Worm (Caenorhabditis elegans) whole organism, mixed stage, embryonic: ENCODE measurements around the gene F49E11.2.
A peak's percentile ranks its signal among the peaks of the same experiment; 100 is the strongest.

Experiments used
- M03D4.4 ChIP-seq: sonication (generic microtip); optimal IDR thresholded peaks from 2 replicates; lab custom pipeline; 2017; ENCODE audit warnings: mild to moderate bottlenecking, missing genetic modification characterization, missing compliant biosample characterization
- bed-3 ChIP-seq: fragments of 200-800 bp; sonication (Bioruptor generic); optimal IDR thresholded peaks from 3 replicates; lab custom pipeline; 2018; ENCODE audit warnings: mild to moderate bottlenecking, missing genetic modification characterization, moderate library complexity, missing compliant biosample characterization
- blmp-1 ChIP-seq: fragments of 150-350 bp; optimal IDR thresholded peaks from 2 replicates; lab custom pipeline; 2014; ENCODE audit warnings: missing biosample characterization, missing genetic modification characterization
- ceh-39 ChIP-seq: fragments of 150-350 bp; optimal IDR thresholded peaks from 2 replicates; lab custom pipeline; 2014; ENCODE audit warnings: missing biosample characterization, missing genetic modification characterization
- ceh-43 ChIP-seq: fragments of 200-800 bp; sonication (Bioruptor generic); optimal IDR thresholded peaks from 2 replicates; lab custom pipeline; 2018; ENCODE audit warnings: mild to moderate bottlenecking, missing genetic modification characterization, moderate library complexity, missing compliant biosample characterization
- ceh-83 ChIP-seq: fragments of 200-800 bp; sonication (Bioruptor generic); optimal IDR thresholded peaks from 2 replicates; lab custom pipeline; 2018; ENCODE audit warnings: mild to moderate bottlenecking, missing genetic modification characterization, missing compliant biosample characterization
- ces-1 ChIP-seq: fragments of 150-350 bp; optimal IDR thresholded peaks from 2 replicates; lab custom pipeline; 2014; ENCODE audit warnings: missing biosample characterization, missing genetic modification reagents, missing genetic modification characterization
- cnd-1 ChIP-seq: fragments of 200-800 bp; sonication (Bioruptor generic); optimal IDR thresholded peaks from 2 replicates; lab custom pipeline; 2018; ENCODE audit warnings: mild to moderate bottlenecking, missing genetic modification characterization, missing compliant biosample characterization
- drap-1 ChIP-seq: fragments of 200-800 bp; sonication (Bioruptor generic); optimal IDR thresholded peaks from 3 replicates; lab custom pipeline; 2018; ENCODE audit warnings: mild to moderate bottlenecking, missing genetic modification characterization, missing compliant biosample characterization
- elt-1 ChIP-seq: sonication (generic microtip); optimal IDR thresholded peaks from 2 replicates; lab custom pipeline; 2017; ENCODE audit warnings: missing genetic modification characterization, mild to moderate bottlenecking, missing compliant biosample characterization, antibody characterized with exemption, moderate library complexity, borderline replicate concordance; ENCODE audit not compliant: insufficient read depth
- elt-3 ChIP-seq: fragments of 150-350 bp; optimal IDR thresholded peaks from 2 replicates; lab custom pipeline; 2014; ENCODE audit warnings: missing biosample characterization, missing genetic modification characterization
- flh-1 ChIP-seq: fragments of 200-800 bp; sonication (Bioruptor generic); optimal IDR thresholded peaks from 2 replicates; lab custom pipeline; 2018; ENCODE audit warnings: mild to moderate bottlenecking, missing genetic modification characterization, moderate library complexity, missing compliant biosample characterization
- ham-2 ChIP-seq: fragments of 200-800 bp; sonication (Bioruptor generic); optimal IDR thresholded peaks from 2 replicates; lab custom pipeline; 2018; ENCODE audit warnings: mild to moderate bottlenecking, missing genetic modification characterization, missing compliant biosample characterization
- hlh-1 ChIP-seq: fragments of 150-350 bp; optimal IDR thresholded peaks from 2 replicates; lab custom pipeline; 2014; ENCODE audit warnings: missing biosample characterization, missing genetic modification reagents, missing genetic modification characterization
- lin-13 ChIP-seq: fragments of 150-350 bp; optimal IDR thresholded peaks from 2 replicates; lab custom pipeline; 2014; ENCODE audit warnings: missing biosample characterization, missing genetic modification characterization
- lin-32 ChIP-seq: fragments of 200-800 bp; sonication (Bioruptor generic); optimal IDR thresholded peaks from 2 replicates; lab custom pipeline; 2018; ENCODE audit warnings: mild to moderate bottlenecking, missing genetic modification characterization, missing compliant biosample characterization
- lsy-2 ChIP-seq: fragments of 150-350 bp; optimal IDR thresholded peaks from 2 replicates; lab custom pipeline; 2014; ENCODE audit warnings: missing biosample characterization, missing genetic modification characterization
- mab-5 ChIP-seq: fragments of 150-350 bp; optimal IDR thresholded peaks from 2 replicates; lab custom pipeline; 2014; ENCODE audit warnings: missing biosample characterization, missing genetic modification characterization
- mep-1 ChIP-seq: fragments of 150-350 bp; optimal IDR thresholded peaks from 2 replicates; lab custom pipeline; 2017; ENCODE audit warnings: missing biosample characterization, missing genetic modification reagents, missing genetic modification characterization, inconsistent platforms
- mls-2 ChIP-seq: sonication (generic microtip); optimal IDR thresholded peaks from 2 replicates; lab custom pipeline; 2016; ENCODE audit warnings: mild to moderate bottlenecking, missing genetic modification characterization, moderate library complexity, missing compliant biosample characterization
- nhr-12 ChIP-seq: fragments of 150-350 bp; optimal IDR thresholded peaks from 2 replicates; lab custom pipeline; 2014; ENCODE audit warnings: missing biosample characterization, missing genetic modification characterization
- nhr-2 ChIP-seq: fragments of 150-350 bp; optimal IDR thresholded peaks from 2 replicates; lab custom pipeline; 2014; ENCODE audit warnings: missing biosample characterization, missing genetic modification characterization
- nhr-237 ChIP-seq: fragments of 150-350 bp; optimal IDR thresholded peaks from 2 replicates; lab custom pipeline; 2014; ENCODE audit warnings: missing biosample characterization, missing genetic modification characterization
- nhr-28 ChIP-seq: fragments of 150-350 bp; optimal IDR thresholded peaks from 2 replicates; lab custom pipeline; 2014; ENCODE audit warnings: missing biosample characterization, missing genetic modification characterization
- nhr-76 ChIP-seq: sonication (generic microtip); optimal IDR thresholded peaks from 2 replicates; lab custom pipeline; 2017; ENCODE audit warnings: missing biosample characterization, missing genetic modification characterization
- pha-4 ChIP-seq: fragments of 150-350 bp; optimal IDR thresholded peaks from 2 replicates; lab custom pipeline; 2018; ENCODE audit warnings: missing biosample characterization, missing genetic modification reagents, missing genetic modification characterization
- sem-2 ChIP-seq: fragments of 200-800 bp; sonication (Bioruptor generic); optimal IDR thresholded peaks from 2 replicates; lab custom pipeline; 2018; ENCODE audit warnings: mild to moderate bottlenecking, missing genetic modification characterization, missing compliant biosample characterization
- snpc-4 ChIP-seq: fragments of 150-350 bp; optimal IDR thresholded peaks from 2 replicates; lab custom pipeline; 2014; ENCODE audit warnings: missing biosample characterization, missing genetic modification characterization
- sptf-1 ChIP-seq: sonication (generic microtip); optimal IDR thresholded peaks from 2 replicates; lab custom pipeline; 2017; ENCODE audit warnings: mild to moderate bottlenecking, missing genetic modification characterization, moderate library complexity, missing compliant biosample characterization
- tbx-8 ChIP-seq: fragments of 200-800 bp; sonication (Bioruptor generic); optimal IDR thresholded peaks from 2 replicates; lab custom pipeline; 2018; ENCODE audit warnings: mild to moderate bottlenecking, missing genetic modification characterization, moderate library complexity, missing compliant biosample characterization
- unc-120 ChIP-seq: sonication (generic microtip); optimal IDR thresholded peaks from 2 replicates; lab custom pipeline; 2017; ENCODE audit warnings: missing genetic modification characterization, missing compliant biosample characterization; ENCODE audit not compliant: poor library complexity, severe bottlenecking
- unc-39 ChIP-seq: fragments of 150-350 bp; optimal IDR thresholded peaks from 2 replicates; lab custom pipeline; 2014; ENCODE audit warnings: missing biosample characterization, missing genetic modification characterization
- unc-62 ChIP-seq: fragments of 150-350 bp; optimal IDR thresholded peaks from 2 replicates; lab custom pipeline; 2014; ENCODE audit warnings: missing biosample characterization, missing genetic modification reagents, missing genetic modification characterization
- zip-8 ChIP-seq: fragments of 150-350 bp; optimal IDR thresholded peaks from 2 replicates; lab custom pipeline; 2014; ENCODE audit warnings: missing biosample characterization, missing genetic modification characterization
- ztf-11 ChIP-seq: fragments of 150-350 bp; optimal IDR thresholded peaks from 2 replicates; lab custom pipeline; 2014; ENCODE audit warnings: missing biosample characterization, missing genetic modification characterization

Gene F49E11.2

ce11 chrIV:13033516-13033915, 5.3 kb downstream of the F49E11.2 start:
- TF ChIP-seq lin-32 (peak; percentile 12), hlh-1 (tag; lab: Kevin White, UChicago) (no peak)

- no peak for TF ChIP-seq sptf-1 (tag; lab: Kevin White, UChicago)
- no peak for TF ChIP-seq zip-8 (tag; lab: Kevin White, UChicago)
- TF ChIP-seq pha-4 = no peak
- no peak for TF ChIP-seq nhr-76
- no peak for TF ChIP-seq elt-1
- TF ChIP-seq ces-1 (GFP tag; lab: Kevin White, UChicago) = no peak
- TF ChIP-seq mls-2 (tag; lab: Kevin White, UChicago) = no peak
- no peak for TF ChIP-seq M03D4.4 (tag; lab: Kevin White, UChicago)
- no peak for TF ChIP-seq sem-2 (GFP tag; lab: Kevin White, UChicago)
- TF ChIP-seq lin-32 = no peak
- no peak for TF ChIP-seq ham-2 (GFP tag; lab: Kevin White, UChicago)
- no peak for TF ChIP-seq bed-3 (GFP tag; lab: Kevin White, UChicago)
- no peak for TF ChIP-seq drap-1
- no peak for TF ChIP-seq cnd-1 (tag; lab: Kevin White, UChicago)
- TF ChIP-seq ztf-11 = no peak
- TF ChIP-seq snpc-4 (tag; lab: Kevin White, UChicago) = no peak
- TF ChIP-seq nhr-28 (tag; lab: Kevin White, UChicago) = no peak
- no peak for TF ChIP-seq unc-62
Measured at ce11 chrIV:13032153-13032552, 6.6 kb downstream of the F49E11.2 start.

- no peak for TF ChIP-seq unc-62
- TF ChIP-seq sem-2 (GFP tag; lab: Kevin White, UChicago) = peak; percentile 4
- TF ChIP-seq nhr-76 = no peak
- no peak for TF ChIP-seq lin-13 (tag; lab: Kevin White, UChicago)
- TF ChIP-seq tbx-8 (GFP tag; lab: Kevin White, UChicago) = no peak
- no peak for TF ChIP-seq flh-1 (GFP tag; lab: Kevin White, UChicago)
- no peak for TF ChIP-seq ztf-11
- TF ChIP-seq snpc-4 (tag; lab: Kevin White, UChicago) = no peak
- no peak for TF ChIP-seq unc-120 (tag; lab: Kevin White, UChicago)
- peak; percentile 64 for TF ChIP-seq hlh-1 (tag; lab: Kevin White, UChicago)
- TF ChIP-seq mab-5 (tag; lab: Kevin White, UChicago) = no peak
- no peak for TF ChIP-seq ham-2 (GFP tag; lab: Kevin White, UChicago)
- TF ChIP-seq elt-3 (tag; lab: Kevin White, UChicago) = no peak
- TF ChIP-seq blmp-1 (tag; lab: Kevin White, UChicago) = no peak
- peak; percentile 56 for TF ChIP-seq cnd-1 (tag; lab: Kevin White, UChicago)
- no peak for TF ChIP-seq elt-1
- TF ChIP-seq M03D4.4 (tag; lab: Kevin White, UChicago) = no peak
- no peak for TF ChIP-seq unc-39 (tag; lab: Kevin White, UChicago)
Measured at ce11 chrIV:13030467-13031299, 8.1 kb downstream of the F49E11.2 start.

ce11 chrIV:13029674-13030466, 8.9 kb downstream of the F49E11.2 start:
- peak; percentile 60 for TF ChIP-seq ham-2 (GFP tag; lab: Kevin White, UChicago)
- TF ChIP-seq elt-3 (tag; lab: Kevin White, UChicago) = no peak
- TF ChIP-seq mls-2 (tag; lab: Kevin White, UChicago) = peak; percentile 46
- no peak for TF ChIP-seq ceh-43
- TF ChIP-seq ceh-83 (GFP tag; lab: Kevin White, UChicago) = peak; percentile 60
- no peak for TF ChIP-seq lsy-2 (tag; lab: Kevin White, UChicago)
- peak; percentile 46 for TF ChIP-seq ces-1 (GFP tag; lab: Kevin White, UChicago)
- TF ChIP-seq snpc-4 (tag; lab: Kevin White, UChicago) = no peak
- no peak for TF ChIP-seq nhr-237 (tag; lab: Kevin White, UChicago)
- TF ChIP-seq ceh-39 (tag; lab: Kevin White, UChicago) = peak; percentile 1
- TF ChIP-seq lin-32 = peak; percentile 73
- TF ChIP-seq sptf-1 (tag; lab: Kevin White, UChicago) = peak; percentile 45
- TF ChIP-seq drap-1 = peak; percentile 40
- peak; percentile 50 for TF ChIP-seq unc-62
- TF ChIP-seq ztf-11 = no peak
- no peak for TF ChIP-seq flh-1 (GFP tag; lab: Kevin White, UChicago)
- peak; percentile 43 for TF ChIP-seq nhr-12 (tag; lab: Kevin White, UChicago)
- TF ChIP-seq pha-4 = no peak
- no peak for TF ChIP-seq mep-1
- peak; percentile 22 for TF ChIP-seq lin-13 (tag; lab: Kevin White, UChicago)
- TF ChIP-seq bed-3 (GFP tag; lab: Kevin White, UChicago) = no peak
- no peak for TF ChIP-seq unc-39 (tag; lab: Kevin White, UChicago)
- no peak for TF ChIP-seq zip-8 (tag; lab: Kevin White, UChicago)
- no peak for TF ChIP-seq nhr-28 (tag; lab: Kevin White, UChicago)
- no peak for TF ChIP-seq sem-2 (GFP tag; lab: Kevin White, UChicago)
- peak; percentile 93 for TF ChIP-seq cnd-1 (tag; lab: Kevin White, UChicago)
- peak; percentile 18 for TF ChIP-seq hlh-1 (tag; lab: Kevin White, UChicago)
- peak; percentile 9 for TF ChIP-seq M03D4.4 (tag; lab: Kevin White, UChicago)
- TF ChIP-seq tbx-8 (GFP tag; lab: Kevin White, UChicago) = no peak
- TF ChIP-seq unc-120 (tag; lab: Kevin White, UChicago) = peak; percentile 48
- TF ChIP-seq mab-5 (tag; lab: Kevin White, UChicago) = no peak
- TF ChIP-seq blmp-1 (tag; lab: Kevin White, UChicago) = no peak
- TF ChIP-seq nhr-2 (tag; lab: Kevin White, UChicago) = peak; percentile 20
- TF ChIP-seq nhr-76 = no peak
- TF ChIP-seq elt-1 = no peak
